Fruit fly (Drosophila melanogaster) whole organism, pupa: ENCODE data around the gene Caf1-55.

ENCODE experiments used
- CG10348 ChIP-seq: fragments of 200-800 bp; sonication (Bioruptor generic); IDR thresholded peaks from 2 replicates; pipeline ENCODE4 v1.3.6; 2022; ENCODE audit warnings: missing biosample characterization, missing genetic modification characterization
- CG12605 ChIP-seq: fragments of 200-800 bp; sonication (Bioruptor generic); IDR thresholded peaks from 2 replicates; pipeline ENCODE4 v1.3.6; 2022; ENCODE audit warnings: missing biosample characterization, missing genetic modification characterization
- CG13204 ChIP-seq: fragments of 200-800 bp; sonication (Bioruptor generic); optimal IDR thresholded peaks from 2 replicates; lab custom pipeline; 2018; ENCODE audit warnings: missing biosample characterization, mild to moderate bottlenecking, missing genetic modification characterization, moderate library complexity
- CG14655 ChIP-seq: fragments of 200-800 bp; sonication (Bioruptor generic); optimal IDR thresholded peaks from 3 replicates; lab custom pipeline; 2017; ENCODE audit warnings: mild to moderate bottlenecking, missing biosample characterization, missing genetic modification reagents, missing genetic modification characterization
- CG15710 ChIP-seq: fragments of 200-800 bp; sonication (Bioruptor generic); optimal IDR thresholded peaks from 2 replicates; lab custom pipeline; 2018; ENCODE audit warnings: missing biosample characterization, mild to moderate bottlenecking, missing genetic modification characterization, moderate library complexity
- CG17806 ChIP-seq: fragments of 200-800 bp; sonication (Bioruptor generic); optimal IDR thresholded peaks from 2 replicates; lab custom pipeline; 2018; ENCODE audit warnings: missing biosample characterization, mild to moderate bottlenecking, missing genetic modification characterization, moderate library complexity
- CG32121 ChIP-seq: fragments of 200-800 bp; sonication (Bioruptor generic); IDR thresholded peaks from 2 replicates; pipeline ENCODE4 v1.3.6; 2022; ENCODE audit warnings: missing biosample characterization, missing genetic modification characterization
- CG34367 ChIP-seq: fragments of 200-800 bp; sonication (Bioruptor generic); optimal IDR thresholded peaks from 2 replicates; lab custom pipeline; 2018; ENCODE audit warnings: missing biosample characterization, mild to moderate bottlenecking, missing genetic modification characterization
- CG4496 ChIP-seq: fragments of 200-800 bp; sonication (Bioruptor generic); IDR thresholded peaks from 3 replicates; pipeline ENCODE4 v1.3.6; 2022; ENCODE audit warnings: missing biosample characterization, missing genetic modification characterization
- CG8159 ChIP-seq: fragments of 200-800 bp; sonication (Bioruptor generic); optimal IDR thresholded peaks from 3 replicates; lab custom pipeline; 2018; ENCODE audit warnings: missing biosample characterization, mild to moderate bottlenecking, missing genetic modification characterization, moderate library complexity
- CG8301 ChIP-seq: fragments of 200-800 bp; sonication (Bioruptor generic); optimal IDR thresholded peaks from 2 replicates; lab custom pipeline; 2018; ENCODE audit warnings: missing biosample characterization, mild to moderate bottlenecking, missing genetic modification characterization
- CG9948 ChIP-seq: fragments of 200-800 bp; sonication (Bioruptor generic); optimal IDR thresholded peaks from 2 replicates; lab custom pipeline; 2018; ENCODE audit warnings: missing biosample characterization, mild to moderate bottlenecking, missing genetic modification characterization, moderate library complexity
- D1 ChIP-seq: fragments of 200-800 bp; sonication (Bioruptor generic); optimal IDR thresholded peaks from 2 replicates; lab custom pipeline; 2018; ENCODE audit warnings: missing biosample characterization, mild to moderate bottlenecking, missing genetic modification characterization, moderate library complexity
- EcR ChIP-seq: fragments of 200-800 bp; sonication (Bioruptor generic); optimal IDR thresholded peaks from 3 replicates; lab custom pipeline; 2019; ENCODE audit warnings: missing biosample characterization, missing genetic modification characterization, mild to moderate bottlenecking, moderate library complexity, missing genetic modification reagents
- Ets98B ChIP-seq: fragments of 200-800 bp; sonication (Bioruptor generic); IDR thresholded peaks from 2 replicates; pipeline ENCODE4 v1.3.6; 2022; ENCODE audit warnings: missing biosample characterization, missing genetic modification characterization
- Pif1A ChIP-seq: fragments of 200-800 bp; sonication (Bioruptor generic); optimal IDR thresholded peaks from 3 replicates; lab custom pipeline; 2016; ENCODE audit warnings: missing biosample characterization, missing genetic modification characterization
- Pif1B ChIP-seq: fragments of 200-800 bp; sonication (Bioruptor generic); optimal IDR thresholded peaks from 3 replicates; lab custom pipeline; 2016; ENCODE audit warnings: missing biosample characterization, missing genetic modification characterization
- Snoo ChIP-seq: fragments of 200-800 bp; sonication (Bioruptor generic); optimal IDR thresholded peaks from 3 replicates; lab custom pipeline; 2017; ENCODE audit warnings: missing biosample characterization, mild to moderate bottlenecking, missing genetic modification characterization, inconsistent platforms
- fd96Ca ChIP-seq: fragments of 200-800 bp; sonication (Bioruptor generic); IDR thresholded peaks from 3 replicates; pipeline ENCODE4 v1.3.6; 2022; ENCODE audit warnings: missing biosample characterization, missing genetic modification characterization
- gl ChIP-seq: fragments of 200-800 bp; sonication (Bioruptor generic); optimal IDR thresholded peaks from 2 replicates; lab custom pipeline; 2018; ENCODE audit warnings: missing biosample characterization, mild to moderate bottlenecking, missing genetic modification characterization
- rn ChIP-seq: fragments of 200-800 bp; sonication (Bioruptor generic); IDR thresholded peaks from 2 replicates; pipeline ENCODE4 v1.3.6; 2022; ENCODE audit warnings: missing biosample characterization, missing genetic modification characterization

Caf1-55 gene

DNA sequence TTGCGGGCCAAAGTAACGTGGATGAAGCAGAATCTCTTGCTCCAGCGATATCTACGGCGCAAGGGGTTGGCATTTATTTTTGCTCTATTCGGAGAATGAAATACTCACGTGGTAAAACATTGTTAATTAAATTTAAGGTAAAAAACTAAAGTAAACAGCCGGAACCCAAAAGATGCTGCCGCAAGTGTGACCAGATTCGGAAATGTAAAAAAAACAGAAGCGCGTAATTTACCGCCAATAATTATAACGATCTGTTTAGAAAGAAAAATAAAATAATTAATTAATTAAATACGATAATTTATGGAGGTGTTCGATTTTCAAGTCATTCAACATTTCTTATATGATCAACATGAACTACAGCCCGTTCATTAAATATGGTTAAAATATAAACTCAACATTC, 2.4 kb upstream of the Caf1-55 start, which contains the start of gene Polr2G:
Gene Polr2G, minus strand, starts transcription at position 208 of the 400 bp plus-strand sequence.
- TF ChIP-seq CG15710 (tag; lab: Kevin White, UChicago): no peak
- no peak for TF ChIP-seq CG8159 (tag; lab: Kevin White, UChicago)

dm6 chr3R:15229329-15229876, 4.0 kb downstream of the Caf1-55 start, which contains the start of the genes Art3 and mRpS10:
Gene Art3, minus strand, starts transcription at chr3R:15229408.
Gene mRpS10, plus strand, starts transcription at chr3R:15229665.
- TF ChIP-seq CG13204 (GFP tag; lab: Kevin White, UChicago) (no peak), CG17806 (peak; percentile 100), EcR (GFP tag; lab: Kevin White, UChicago) (no peak), CG4496 (peak; percentile 100), CG15710 (tag; lab: Kevin White, UChicago) (peak; percentile 100), CG32121 (peak; percentile 100), CG34367 (peak; percentile 100), CG10348 (GFP tag; lab: Robert Waterston, UW) (peak; percentile 99), CG14655 (GFP tag; lab: Kevin White, UChicago) (peak; percentile 100), Ets98B (peak; percentile 100), Pif1A (GFP tag; lab: Kevin White, UChicago) (peak; percentile 99), CG8159 (tag; lab: Kevin White, UChicago) (peak; percentile 100), rn (GFP tag; lab: Robert Waterston, UW) (peak; percentile 100), gl (tag; lab: Kevin White, UChicago) (peak; percentile 99), D1 (no peak), Snoo (peak; percentile 100), CG9948 (tag; lab: Kevin White, UChicago) (peak; percentile 100), CG12605 (GFP tag; lab: Robert Waterston, UW) (peak; percentile 100), CG8301 (tag; lab: Kevin White, UChicago) (peak; percentile 100), fd96Ca (peak; percentile 89), Pif1B (peak; percentile 99)

DNA sequence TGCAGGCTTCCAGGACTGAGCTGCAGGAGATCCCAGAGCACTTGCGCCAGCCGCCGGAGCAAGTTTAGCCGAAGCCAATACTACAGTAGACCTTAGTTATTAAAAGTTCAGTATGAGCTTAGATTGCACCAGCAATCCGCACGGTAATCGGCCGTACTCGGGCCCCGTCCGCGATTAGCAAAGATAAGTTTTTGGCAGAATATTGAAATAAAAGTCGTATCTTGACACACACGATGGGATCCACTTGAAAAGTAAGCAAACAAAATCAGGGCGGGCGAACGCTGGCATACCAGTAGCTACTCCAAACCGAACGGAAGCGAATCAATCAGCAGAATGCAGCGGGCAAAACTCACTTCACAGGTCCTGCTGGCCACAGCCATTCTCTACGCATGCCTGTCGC, 4.9 kb downstream of the Caf1-55 start, which contains the start of gene CG34316:
Gene CG34316, plus strand, starts transcription at position 301 of the 400 bp plus-strand sequence.
- TF ChIP-seq CG34367 (no peak), fd96Ca (no peak), Pif1B (no peak), CG8301 (tag; lab: Kevin White, UChicago) (no peak), CG9948 (tag; lab: Kevin White, UChicago) (no peak), Snoo (no peak), CG15710 (tag; lab: Kevin White, UChicago) (no peak), CG13204 (GFP tag; lab: Kevin White, UChicago) (no peak), CG8159 (tag; lab: Kevin White, UChicago) (no peak), D1 (no peak), rn (GFP tag; lab: Robert Waterston, UW) (no peak), CG4496 (no peak), EcR (GFP tag; lab: Kevin White, UChicago) (no peak), CG17806 (no peak), gl (tag; lab: Kevin White, UChicago) (no peak), Ets98B (no peak), CG14655 (GFP tag; lab: Kevin White, UChicago) (no peak)

dm6 chr3R:15231635-15232138, 6.3 kb downstream of the Caf1-55 start:
- TF ChIP-seq CG4496 (no peak), CG17806 (no peak), CG32121 (no peak), Pif1B (no peak), gl (tag; lab: Kevin White, UChicago) (no peak), Pif1A (GFP tag; lab: Kevin White, UChicago) (no peak), CG10348 (GFP tag; lab: Robert Waterston, UW) (no peak)
- TF ChIP-seq, all 21 proteins: peak for 0

DNA sequence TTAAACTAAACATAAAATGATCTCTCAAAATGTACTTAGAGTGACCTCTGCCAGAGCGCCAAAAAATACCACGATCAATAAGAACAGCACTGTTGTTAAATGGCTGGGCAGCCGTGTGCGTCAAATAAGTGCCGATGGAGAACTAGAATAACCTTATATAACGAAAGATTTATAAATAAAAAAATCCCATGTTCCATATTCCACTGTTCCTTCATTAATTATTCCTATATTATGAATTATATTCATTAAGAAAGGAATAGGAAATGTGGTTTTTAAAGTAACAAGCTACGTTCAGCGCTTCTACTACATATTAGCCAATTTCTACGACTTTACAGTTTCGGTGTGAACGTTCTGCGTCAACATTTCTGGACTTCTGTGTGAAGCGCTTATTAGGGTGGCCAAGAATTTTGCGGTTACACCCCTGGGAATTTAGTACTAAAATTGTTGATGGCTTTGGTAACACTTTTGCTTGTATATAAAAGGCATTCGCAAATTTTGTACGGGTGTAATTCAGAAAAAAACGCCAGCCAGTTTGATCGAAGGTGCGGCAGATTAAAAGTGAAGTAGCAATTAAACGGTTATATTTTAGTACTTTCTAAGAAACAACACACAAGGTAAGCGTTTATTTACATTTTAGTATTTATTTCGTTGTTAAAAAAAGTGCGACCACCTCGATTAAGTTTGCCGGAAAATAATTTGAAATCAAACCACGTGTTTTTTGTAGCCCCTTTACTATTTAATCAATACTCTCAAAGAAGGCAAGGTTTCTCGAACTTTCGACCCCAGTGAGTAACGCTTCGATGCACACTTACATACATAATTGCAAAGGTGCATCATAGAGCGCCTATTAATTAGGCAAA, 17.0 kb downstream of the Caf1-55 start, which contains the start of the genes tefu and Hsc70-4:
Gene tefu, minus strand, starts transcription at position 51 of the 860 bp plus-strand sequence.
Gene Hsc70-4, plus strand, starts transcription at position 502 of the 860 bp plus-strand sequence.
- TF ChIP-seq CG12605 (GFP tag; lab: Robert Waterston, UW): 0 out of 2 replicates have a peak, but pooled peaks have one; percentile 23
- peak; percentile 75 for TF ChIP-seq rn (GFP tag; lab: Robert Waterston, UW)
- TF ChIP-seq CG13204 (GFP tag; lab: Kevin White, UChicago): no peak
- no peak; the same call in 1 of the 2 replicates for TF ChIP-seq Ets98B
- peak; percentile 87 for TF ChIP-seq CG8159 (tag; lab: Kevin White, UChicago)
- TF ChIP-seq CG4496: peak; percentile 78; the same call in 2 of the 3 replicates
- TF ChIP-seq Snoo: peak; percentile 14
- no peak for TF ChIP-seq CG9948 (tag; lab: Kevin White, UChicago)
- TF ChIP-seq CG15710 (tag; lab: Kevin White, UChicago): peak; percentile 65
- TF ChIP-seq CG17806: no peak
- no peak for TF ChIP-seq CG14655 (GFP tag; lab: Kevin White, UChicago)
- no peak for TF ChIP-seq D1
- TF ChIP-seq EcR (GFP tag; lab: Kevin White, UChicago): peak; percentile 29
- TF ChIP-seq CG10348 (GFP tag; lab: Robert Waterston, UW): 0 out of 2 replicates have a peak, but pooled peaks have one; percentile 43
- no peak for TF ChIP-seq gl (tag; lab: Kevin White, UChicago)
- TF ChIP-seq CG8301 (tag; lab: Kevin White, UChicago): no peak
- TF ChIP-seq fd96Ca: peak; percentile 80
- peak; percentile 77 for TF ChIP-seq CG32121
- no peak for TF ChIP-seq Pif1A (GFP tag; lab: Kevin White, UChicago)
- no peak for TF ChIP-seq Pif1B
- TF ChIP-seq CG34367: no peak
